Fruit fly (Drosophila melanogaster) whole organism, wandering third instar larva: ENCODE data around the gene Tm2.

Experiments used
- Abd-B ChIP-seq: fragments of >200 bp; optimal IDR thresholded peaks from 2 replicates; lab custom pipeline; 2017; ENCODE audit warnings: missing biosample characterization, missing genetic modification characterization
- CG32264 ChIP-seq: fragments of 200-800 bp; sonication (Bioruptor generic); optimal IDR thresholded peaks from 2 replicates; lab custom pipeline; 2016; ENCODE audit warnings: missing biosample characterization, missing genetic modification characterization
- Jra ChIP-seq: sonication (Bioruptor generic); optimal IDR thresholded peaks from 2 replicates; lab custom pipeline; 2016; ENCODE audit warnings: missing biosample characterization, missing genetic modification characterization
- Myc ChIP-seq: fragments of >200 bp; optimal IDR thresholded peaks from 2 replicates; lab custom pipeline; 2017
- Sp1 ChIP-seq: fragments of 200-800 bp; sonication (Bioruptor generic); optimal IDR thresholded peaks from 3 replicates; lab custom pipeline; 2019; ENCODE audit warnings: missing biosample characterization, mild to moderate bottlenecking, missing genetic modification characterization, moderate library complexity
- br ChIP-seq: fragments of 200-800 bp; sonication (Bioruptor generic); optimal IDR thresholded peaks from 2 replicates; lab custom pipeline; 2016; ENCODE audit warnings: missing biosample characterization, missing genetic modification characterization
- foxo ChIP-seq, 2 experiments: fragments of 200-800 bp; sonication (Bioruptor generic); optimal IDR thresholded peaks; 2 replicates in 1 of 2; 3 replicates in 1 of 2; lab custom pipeline; 2016 to 2017; ENCODE audit warnings: missing biosample characterization in 2 of 2, missing genetic modification characterization in 2 of 2
- h ChIP-seq: fragments of 200-800 bp; sonication (Bioruptor generic); optimal IDR thresholded peaks from 3 replicates; lab custom pipeline; 2016; ENCODE audit warnings: missing biosample characterization, mild to moderate bottlenecking, missing genetic modification characterization
- pan ChIP-seq: fragments of >200 bp; optimal IDR thresholded peaks from 2 replicates; lab custom pipeline; 2017
- sage ChIP-seq: fragments of 200-800 bp; sonication (Bioruptor generic); optimal IDR thresholded peaks from 2 replicates; lab custom pipeline; 2016; ENCODE audit warnings: missing biosample characterization, mild to moderate bottlenecking, missing genetic modification characterization
- tai ChIP-seq: sonication (Bioruptor generic); optimal IDR thresholded peaks from 2 replicates; lab custom pipeline; 2016; ENCODE audit warnings: missing biosample characterization, missing genetic modification characterization

dm6 chr3R:15356152-15356551 lies 46.2 kb downstream of the Tm2 start:
- TF ChIP-seq Myc (lab: Kevin White, UChicago) (no peak), sage (GFP tag; lab: Kevin White, UChicago) (no peak), pan (lab: Kevin White, UChicago) (no peak), Abd-B (GFP tag; lab: Kevin White, UChicago) (no peak), CG32264 (no peak), br (GFP tag; lab: Kevin White, UChicago) (no peak), Sp1 (GFP tag; lab: Kevin White, UChicago) (no peak), foxo (GFP tag; optimal IDR thresholded peaks at IDR 0.05; lab: Kevin White, UChicago) (no peak), Jra (no peak), h (GFP tag; lab: Kevin White, UChicago) (no peak), tai (GFP tag; lab: Kevin White, UChicago) (no peak)
